Worm (Caenorhabditis elegans) whole organism, L4 larva: Measurements from ENCODE around the gene clc-17.

Source experiments
- F37D6.2 ChIP-seq: sonication (generic microtip); optimal IDR thresholded peaks from 2 replicates; lab custom pipeline; 2016; ENCODE audit warnings: mild to moderate bottlenecking, missing genetic modification characterization, missing compliant biosample characterization
- F44E2.7 ChIP-seq: fragments of 200-800 bp; sonication (Bioruptor generic); IDR thresholded peaks from 2 replicates; pipeline ENCODE4 v2.1.2; 2022; ENCODE audit warnings: missing genetic modification characterization, missing compliant biosample characterization
- R02D3.7 ChIP-seq: fragments of 150-350 bp; sonication (generic microtip); optimal IDR thresholded peaks from 3 replicates; lab custom pipeline; 2014; ENCODE audit warnings: missing biosample characterization, missing genetic modification characterization
- T20F7.1 ChIP-seq: fragments of 200-800 bp; sonication (Bioruptor generic); optimal IDR thresholded peaks from 2 replicates; lab custom pipeline; 2018; ENCODE audit warnings: mild to moderate bottlenecking, missing genetic modification characterization, missing compliant biosample characterization
- T26A8.4 ChIP-seq: fragments of 200-800 bp; sonication (Bioruptor generic); IDR thresholded peaks from 2 replicates; pipeline ENCODE4 v1.3.6; 2022; ENCODE audit warnings: missing genetic modification characterization, missing compliant biosample characterization
- aha-1 ChIP-seq: fragments of 150-350 bp; peaks from one replicate; lab custom pipeline; 2014; ENCODE audit warnings: missing biosample characterization, missing genetic modification characterization
- ama-1 ChIP-seq: fragments of 150-350 bp; optimal IDR thresholded peaks from 2 replicates; lab custom pipeline; 2014; ENCODE audit warnings: inconsistent platforms, mixed read lengths
- ceh-32 ChIP-seq: sonication (generic microtip); optimal IDR thresholded peaks from 2 replicates; lab custom pipeline; 2016; ENCODE audit warnings: mild to moderate bottlenecking, missing genetic modification characterization, missing compliant biosample characterization; ENCODE audit not compliant: poor library complexity
- ceh-44 ChIP-seq: fragments of 200-800 bp; sonication (Bioruptor generic); IDR thresholded peaks from 2 replicates; pipeline ENCODE4 v1.3.6; 2022; ENCODE audit warnings: missing genetic modification reagents, missing genetic modification characterization, missing compliant biosample characterization
- cey-2 ChIP-seq: sonication (generic microtip); optimal IDR thresholded peaks from 3 replicates; lab custom pipeline; 2017; ENCODE audit warnings: missing genetic modification characterization, mild to moderate bottlenecking, missing compliant biosample characterization, antibody characterized with exemption, borderline replicate concordance; ENCODE audit not compliant: insufficient read depth
- ctbp-1 ChIP-seq: fragments of 200-800 bp; sonication (Bioruptor generic); IDR thresholded peaks from 2 replicates; pipeline ENCODE4 v1.3.6; 2022; ENCODE audit warnings: missing genetic modification reagents, missing genetic modification characterization, missing compliant biosample characterization
- daf-12 ChIP-seq: fragments of 150-350 bp; optimal IDR thresholded peaks from 2 replicates; lab custom pipeline; 2014; ENCODE audit warnings: missing biosample characterization, missing genetic modification reagents, missing genetic modification characterization
- daf-16 ChIP-seq, 3 experiments: sonication (generic microtip); optimal IDR thresholded peaks; 2 replicates each; lab custom pipeline; 2016 to 2017; ENCODE audit warnings: missing genetic modification characterization in 3 of 3, missing genetic modification reagents in 3 of 3, mild to moderate bottlenecking in 2 of 3, missing compliant biosample characterization in 2 of 3, missing biosample characterization in 1 of 3, moderate library complexity in 1 of 3
- daf-19 ChIP-seq: fragments of 200-800 bp; sonication (Bioruptor generic); conservative IDR thresholded peaks from 2 replicates; pipeline ENCODE4 v1.3.6; 2022; ENCODE audit warnings: missing genetic modification characterization, missing compliant biosample characterization
- dmd-6 ChIP-seq: fragments of 200-800 bp; sonication (Bioruptor generic); IDR thresholded peaks from 2 replicates; pipeline ENCODE4 v1.3.6; 2022; ENCODE audit warnings: missing genetic modification reagents, missing genetic modification characterization, missing compliant biosample characterization
- dmd-9 ChIP-seq: fragments of 200-800 bp; sonication (Bioruptor generic); IDR thresholded peaks from 2 replicates; pipeline ENCODE4 v1.3.6; 2022; ENCODE audit warnings: missing genetic modification reagents, missing genetic modification characterization, missing compliant biosample characterization
- dve-1 ChIP-seq: sonication (generic microtip); optimal IDR thresholded peaks from 2 replicates; lab custom pipeline; 2017; ENCODE audit warnings: antibody characterized with exemption, mild to moderate bottlenecking, missing genetic modification characterization, missing compliant biosample characterization; ENCODE audit not compliant: insufficient read depth
- hlh-11 ChIP-seq: fragments of 200-800 bp; sonication (Bioruptor generic); optimal IDR thresholded peaks from 2 replicates; lab custom pipeline; 2018; ENCODE audit warnings: mild to moderate bottlenecking, missing genetic modification characterization, missing compliant biosample characterization
- hlh-30 ChIP-seq: sonication (generic microtip); optimal IDR thresholded peaks from 2 replicates; lab custom pipeline; 2017; ENCODE audit warnings: antibody characterized with exemption, mild to moderate bottlenecking, missing genetic modification characterization, missing compliant biosample characterization; ENCODE audit not compliant: insufficient read depth
- lim-7 ChIP-seq: fragments of 200-800 bp; sonication (Bioruptor generic); IDR thresholded peaks from 2 replicates; pipeline ENCODE4 v1.3.6; 2022; ENCODE audit warnings: missing genetic modification characterization, missing compliant biosample characterization
- lin-13 ChIP-seq: fragments of 150-350 bp; optimal IDR thresholded peaks from 2 replicates; lab custom pipeline; 2014; ENCODE audit warnings: missing biosample characterization, missing genetic modification reagents, missing genetic modification characterization
- madf-5 ChIP-seq, 2 experiments: fragments of 200-800 bp; sonication (Bioruptor generic); IDR thresholded peaks; 2 replicates each; pipeline ENCODE4 v1.3.6; 2022; ENCODE audit warnings: missing compliant biosample characterization in 2 of 2, missing genetic modification characterization in 2 of 2
- mdt-29 ChIP-seq: fragments of 200-800 bp; sonication (Bioruptor generic); IDR thresholded peaks from 2 replicates; pipeline ENCODE4 v1.3.6; 2022; ENCODE audit warnings: missing genetic modification reagents, missing genetic modification characterization, missing compliant biosample characterization
- mes-2 ChIP-seq: sonication (generic microtip); optimal IDR thresholded peaks from 2 replicates; lab custom pipeline; 2016; ENCODE audit warnings: missing genotype, mild to moderate bottlenecking, missing genetic modification characterization, missing compliant biosample characterization; ENCODE audit not compliant: poor library complexity, severe bottlenecking
- mxl-3 ChIP-seq: fragments of 200-800 bp; sonication (Bioruptor generic); optimal IDR thresholded peaks from 2 replicates; lab custom pipeline; 2018; ENCODE audit warnings: mild to moderate bottlenecking, missing genetic modification characterization, missing compliant biosample characterization
- nhr-102 ChIP-seq: sonication (generic microtip); optimal IDR thresholded peaks from 2 replicates; lab custom pipeline; 2016; ENCODE audit warnings: mild to moderate bottlenecking, missing genetic modification characterization, moderate library complexity, missing compliant biosample characterization
- nhr-111 ChIP-seq: fragments of 200-800 bp; sonication (Bioruptor generic); optimal IDR thresholded peaks from 2 replicates; lab custom pipeline; 2018; ENCODE audit warnings: mild to moderate bottlenecking, missing genetic modification characterization, missing compliant biosample characterization
- nhr-25 ChIP-seq: sonication (generic microtip); optimal IDR thresholded peaks from 2 replicates; lab custom pipeline; 2017; ENCODE audit warnings: missing genetic modification characterization, mild to moderate bottlenecking, missing compliant biosample characterization, antibody characterized with exemption, moderate library complexity, borderline replicate concordance; ENCODE audit not compliant: insufficient read depth
- nhr-28 ChIP-seq: fragments of 150-350 bp; optimal IDR thresholded peaks from 2 replicates; lab custom pipeline; 2014; ENCODE audit warnings: missing biosample characterization, missing genetic modification characterization
- nhr-42 ChIP-seq: fragments of 200-800 bp; sonication (Bioruptor generic); IDR thresholded peaks from 2 replicates; pipeline ENCODE4 v1.3.6; 2022; ENCODE audit warnings: missing genetic modification characterization, missing compliant biosample characterization
- nhr-48 ChIP-seq: sonication (generic microtip); optimal IDR thresholded peaks from 2 replicates; lab custom pipeline; 2016; ENCODE audit warnings: mild to moderate bottlenecking, missing genetic modification characterization, missing compliant biosample characterization
- nhr-77 ChIP-seq: fragments of 150-350 bp; optimal IDR thresholded peaks from 2 replicates; lab custom pipeline; 2014; ENCODE audit warnings: missing biosample characterization, missing genetic modification characterization
- pqm-1 ChIP-seq: sonication (generic microtip); optimal IDR thresholded peaks from 2 replicates; lab custom pipeline; 2017; ENCODE audit warnings: missing biosample characterization, missing genetic modification characterization
- rbr-2 ChIP-seq: sonication (generic microtip); optimal IDR thresholded peaks from 2 replicates; lab custom pipeline; 2016; ENCODE audit warnings: missing genotype, missing genetic modification characterization, missing compliant biosample characterization
- snpc-1.2 ChIP-seq: fragments of 200-800 bp; sonication (Bioruptor generic); IDR thresholded peaks from 2 replicates; pipeline ENCODE4 v1.3.6; 2022; ENCODE audit warnings: missing genetic modification reagents, missing genetic modification characterization, missing compliant biosample characterization
- spr-1 ChIP-seq: sonication (generic microtip); optimal IDR thresholded peaks from 2 replicates; lab custom pipeline; 2016; ENCODE audit warnings: mild to moderate bottlenecking, missing genetic modification characterization, missing compliant biosample characterization
- tra-1 ChIP-seq: fragments of 200-800 bp; sonication (Bioruptor generic); IDR thresholded peaks from 2 replicates; pipeline ENCODE4 v1.3.6; 2022; ENCODE audit warnings: missing genetic modification reagents, missing genetic modification characterization, missing compliant biosample characterization
- unc-39 ChIP-seq: sonication (generic microtip); optimal IDR thresholded peaks from 2 replicates; lab custom pipeline; 2017; ENCODE audit warnings: missing biosample characterization, missing genetic modification characterization
- vab-7 ChIP-seq: fragments of 200-800 bp; sonication (Bioruptor generic); IDR thresholded peaks from 2 replicates; pipeline ENCODE4 v1.3.6; 2022; ENCODE audit warnings: missing genetic modification reagents, missing genetic modification characterization, missing compliant biosample characterization
- zip-11 ChIP-seq: fragments of 200-800 bp; sonication (Bioruptor generic); IDR thresholded peaks from 2 replicates; pipeline ENCODE4 v1.3.6; 2022; ENCODE audit warnings: missing genetic modification characterization, missing compliant biosample characterization
- ztf-11 ChIP-seq: fragments of 150-350 bp; optimal IDR thresholded peaks from 2 replicates; lab custom pipeline; 2014; ENCODE audit warnings: missing biosample characterization, missing genetic modification characterization
- ztf-7 ChIP-seq: fragments of 150-350 bp; optimal IDR thresholded peaks from 2 replicates; lab custom pipeline; 2014; ENCODE audit warnings: missing biosample characterization, missing genetic modification characterization

The clc-17 gene

ce11 chrX:11078150-11078549 is 29.0 kb upstream of the clc-17 start, which contains the start of gene W04G3.10:
W04G3.10 (minus strand) TSS chrX:11078250.
- TF ChIP-seq aha-1 (tag; lab: Kevin White, UChicago) (peak; percentile 34), ceh-44 (no peak)

DNA sequence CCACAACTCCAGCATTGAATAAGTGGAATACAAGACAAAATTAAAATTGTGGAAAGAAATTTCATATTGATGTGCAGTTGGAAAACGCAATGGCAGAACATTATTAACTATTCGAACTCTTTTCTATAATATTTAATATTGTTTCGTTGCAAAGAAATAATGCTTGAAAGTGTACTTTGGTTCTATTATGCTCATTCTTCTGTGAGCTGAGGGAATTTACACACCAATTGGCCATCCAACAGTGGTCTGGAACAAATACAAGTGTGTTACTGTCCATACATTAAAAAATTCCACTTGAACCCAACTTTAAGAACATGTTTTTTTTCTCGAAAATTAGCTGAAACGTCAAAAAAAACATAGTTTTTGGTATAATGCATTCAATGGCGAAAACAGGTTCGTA is 27.5 kb upstream of the clc-17 start, which contains the start of gene W04G3.13:
TSS of gene W04G3.13 (minus strand) at position 101 of the 400 bp plus-strand sequence.
- TF ChIP-seq ama-1 (lab: Kevin White, UChicago) (no peak), T20F7.1 (GFP tag; lab: Kevin White, UChicago) (no peak), nhr-111 (GFP tag; lab: Kevin White, UChicago) (no peak), F37D6.2 (tag; lab: Kevin White, UChicago) (no peak), lin-13 (GFP tag; lab: Kevin White, UChicago) (no peak), unc-39 (tag; lab: Kevin White, UChicago) (no peak), dmd-6 (no peak), R02D3.7 (no peak), rbr-2 (tag; lab: Kevin White, UChicago) (no peak), zip-11 (GFP tag; lab: Robert Waterston, UW) (no peak), cey-2 (no peak), nhr-25 (no peak), F44E2.7 (GFP tag; lab: Robert Waterston, UW) (no peak), daf-19 (GFP tag; lab: Robert Waterston, UW) (no peak), lim-7 (no peak), tra-1 (GFP tag; lab: Robert Waterston, UW) (no peak)
- TF ChIP-seq, all 104 proteins: peak for 0

ce11 chrX:11080170-11080728 is 26.9 kb upstream of the clc-17 start, which contains the start of gene sulp-7:
sulp-7 (plus strand) TSS chrX:11080678.
- TF ChIP-seq hlh-11 (tag; lab: Kevin White, UChicago) (peak; percentile 11), pqm-1 (tag; lab: Kevin White, UChicago) (peak; percentile 33), vab-7 (GFP tag; lab: Robert Waterston, UW) (no peak), nhr-28 (tag; lab: Kevin White, UChicago) (peak; percentile 44), ceh-32 (no peak), mxl-3 (GFP tag; lab: Kevin White, UChicago) (peak; percentile 9), hlh-30 (peak; percentile 65), daf-16 (GFP tag; optimal IDR thresholded peaks at IDR 0.05; lab: Kevin White, UChicago) (peak in 1 of 2 experiments; percentile 20), daf-16 (tag; optimal IDR thresholded peaks at IDR 0.05; lab: Kevin White, UChicago) (peak; percentile 44)

DNA sequence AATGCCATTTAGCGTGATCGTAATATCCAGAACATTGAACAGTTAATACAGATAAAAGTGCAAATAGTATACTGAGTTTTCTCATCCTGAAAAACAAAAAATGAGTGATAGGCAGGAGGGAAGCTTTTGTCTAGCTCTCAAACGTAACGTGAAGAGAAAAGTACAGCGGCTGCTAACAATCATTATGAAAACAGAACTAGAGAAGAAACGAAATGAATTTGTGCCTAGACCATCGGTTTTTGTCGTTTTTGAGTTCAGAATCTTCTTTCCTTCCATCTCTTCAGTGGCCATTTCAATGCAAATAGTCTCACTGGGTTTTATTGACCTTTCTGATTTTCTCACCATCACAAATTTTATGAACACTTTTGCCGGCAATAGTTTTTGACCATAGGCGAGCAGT is 22.0 kb upstream of the clc-17 start, which contains the start of gene W04G3.7:
TSS of gene W04G3.7 (minus strand) at position 101 of the 400 bp plus-strand sequence.
- no peak for TF ChIP-seq nhr-102 (tag; lab: Kevin White, UChicago)
- TF ChIP-seq mxl-3 (GFP tag; lab: Kevin White, UChicago) = no peak
- no peak for TF ChIP-seq snpc-1.2
- no peak for TF ChIP-seq ctbp-1 (GFP tag; lab: Robert Waterston, UW)
- no peak for TF ChIP-seq mdt-29 (GFP tag; lab: Robert Waterston, UW)
- no peak for TF ChIP-seq ama-1 (lab: Kevin White, UChicago)
- TF ChIP-seq nhr-42 (GFP tag; lab: Robert Waterston, UW) = no peak
- no peak for TF ChIP-seq dmd-9

DNA sequence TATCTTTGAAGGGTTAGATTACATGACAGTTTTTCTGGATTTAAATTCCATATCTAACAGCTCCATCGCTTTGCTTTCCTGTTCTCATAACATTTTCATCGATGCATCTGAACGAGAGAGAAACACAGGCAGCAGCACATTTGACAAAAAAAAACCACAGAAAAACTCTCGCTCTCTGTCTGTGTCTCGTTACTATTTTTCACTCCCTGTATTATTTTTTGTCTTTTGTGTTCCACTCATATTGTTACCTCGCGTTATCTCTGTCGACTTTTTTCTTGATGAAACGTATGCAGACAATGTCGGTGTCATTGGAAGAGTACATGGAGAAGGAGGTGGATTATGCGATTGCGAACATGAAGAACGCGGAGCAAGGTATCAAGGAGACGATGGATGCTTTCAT is 18.2 kb upstream of the clc-17 start, which contains the start of gene W04G3.11:
TSS of gene W04G3.11 (plus strand) at position 244 of the 400 bp plus-strand sequence.
- TF ChIP-seq pqm-1 (tag; lab: Kevin White, UChicago) (peak; percentile 46), T26A8.4 (no peak), nhr-48 (tag; lab: Kevin White, UChicago) (no peak), daf-12 (tag; lab: Kevin White, UChicago) (no peak), spr-1 (tag; lab: Kevin White, UChicago) (no peak), nhr-42 (GFP tag; lab: Robert Waterston, UW) (no peak), daf-16 (GFP tag; optimal IDR thresholded peaks at IDR 0.05; lab: Kevin White, UChicago) (no peak), daf-16 (tag; optimal IDR thresholded peaks at IDR 0.05; lab: Kevin White, UChicago) (no peak), nhr-28 (tag; lab: Kevin White, UChicago) (peak; percentile 5), snpc-1.2 (no peak), dve-1 (peak; percentile 46), mes-2 (tag; lab: Kevin White, UChicago) (no peak), ztf-11 (tag; lab: Kevin White, UChicago) (no peak), madf-5 (GFP tag; IDR thresholded peaks at IDR 0.05; lab: Robert Waterston, UW) (no peak), nhr-77 (tag; lab: Kevin White, UChicago) (no peak), ztf-7 (tag; lab: Kevin White, UChicago) (no peak), rbr-2 (tag; lab: Kevin White, UChicago) (no peak), ama-1 (lab: Kevin White, UChicago) (no peak)
